Fruit fly (Drosophila melanogaster): ENCODE data around the gene CG31688.
A peak's percentile ranks its signal among the peaks of the same experiment; 100 is the strongest.

The CG31688 gene

dm6 chr2L:20428382-20428755, 2.4 kb downstream of the CG31688 start:
- TF ChIP-seq CG11902 (GFP tag; optimal IDR thresholded peaks at IDR 0.05) (no peak), CG10669 (GFP tag; optimal IDR thresholded peaks at IDR 0.05) (no peak)

dm6 chr2L:20428756-20429408, 2.9 kb downstream of the CG31688 start:
- peak; percentile 12 for TF ChIP-seq Met (GFP tag; optimal IDR thresholded peaks at IDR 0.05)
- TF ChIP-seq spab (GFP tag; optimal IDR thresholded peaks at IDR 0.05): no peak
- no peak for TF ChIP-seq CG8632 (GFP tag; optimal IDR thresholded peaks at IDR 0.05)
- no peak for TF ChIP-seq CG6276 (GFP tag; optimal IDR thresholded peaks at IDR 0.05)
- TF ChIP-seq Hr39 (GFP tag; optimal IDR thresholded peaks at IDR 0.05): no peak
- TF ChIP-seq CG6792 (GFP tag; optimal IDR thresholded peaks at IDR 0.05): no peak
- peak; percentile 53 for TF ChIP-seq Sox102F (GFP tag; optimal IDR thresholded peaks at IDR 0.05)
- TF ChIP-seq CG7368 (GFP tag; optimal IDR thresholded peaks at IDR 0.05): no peak
- no peak for TF ChIP-seq CG4318 (GFP tag; optimal IDR thresholded peaks at IDR 0.05)
- TF ChIP-seq Ets96B (tag; optimal IDR thresholded peaks at IDR 0.05): no peak
- TF ChIP-seq Blimp-1 (GFP tag; optimal IDR thresholded peaks at IDR 0.05): no peak
- peak; percentile 21 for TF ChIP-seq CG34406 (GFP tag; optimal IDR thresholded peaks at IDR 0.05)
- TF ChIP-seq eg (GFP tag; IDR thresholded peaks at IDR 0.05): no peak
- 0 out of 3 replicates have a peak, but pooled peaks have one; percentile 41 for TF ChIP-seq CG6163 (GFP tag; IDR thresholded peaks at IDR 0.05)
- TF ChIP-seq CG15336 (GFP tag; IDR thresholded peaks at IDR 0.05): 0 out of 2 replicates have a peak, but pooled peaks have one; percentile 8
- TF ChIP-seq Sox15 (GFP tag; optimal IDR thresholded peaks at IDR 0.05): no peak
- no peak for TF ChIP-seq CG11762 (GFP tag; optimal IDR thresholded peaks at IDR 0.05; ENCODE audit: insufficient read depth)
- TF ChIP-seq fd85E (GFP tag; optimal IDR thresholded peaks at IDR 0.05): no peak
- TF ChIP-seq OdsH (GFP tag; optimal IDR thresholded peaks at IDR 0.05): no peak
- TF ChIP-seq CG6854 (GFP tag; optimal IDR thresholded peaks at IDR 0.05): peak; percentile 42
- no peak for TF ChIP-seq topi (GFP tag; optimal IDR thresholded peaks at IDR 0.05)
- TF ChIP-seq CG6808 (GFP tag; optimal IDR thresholded peaks at IDR 0.05): peak; percentile 42
- no peak for TF ChIP-seq net (GFP tag; optimal IDR thresholded peaks at IDR 0.05)
- TF ChIP-seq esn (GFP tag; optimal IDR thresholded peaks at IDR 0.05): peak; percentile 21
- TF ChIP-seq dsx (GFP tag; optimal IDR thresholded peaks at IDR 0.05; ENCODE audit: poor library complexity, severe bottlenecking): peak; percentile 25
- TF ChIP-seq pdm3 (GFP tag; optimal IDR thresholded peaks at IDR 0.05): no peak
- peak; percentile 24 for TF ChIP-seq CG10631 (GFP tag; optimal IDR thresholded peaks at IDR 0.05)
- no peak for TF ChIP-seq CG32006 (GFP tag; optimal IDR thresholded peaks at IDR 0.05)
- TF ChIP-seq fd59A (GFP tag; optimal IDR thresholded peaks at IDR 0.05): no peak
- TF ChIP-seq ss (GFP tag; optimal IDR thresholded peaks at IDR 0.05): peak; percentile 36 to 61
- peak; percentile 52 for TF ChIP-seq CG3919 (GFP tag; optimal IDR thresholded peaks at IDR 0.05)
- TF ChIP-seq salr (GFP tag; optimal IDR thresholded peaks at IDR 0.05): no peak
- TF ChIP-seq Hr4 (GFP tag; optimal IDR thresholded peaks at IDR 0.05): peak; percentile 5
- no peak for TF ChIP-seq cyc (GFP tag; optimal IDR thresholded peaks at IDR 0.05)
- no peak for TF ChIP-seq CG1621 (tag; optimal IDR thresholded peaks at IDR 0.05)
- no peak for TF ChIP-seq lz (GFP tag; optimal IDR thresholded peaks at IDR 0.05)
- peak; percentile 84 for TF ChIP-seq achi (GFP tag; optimal IDR thresholded peaks at IDR 0.05)
- peak; percentile 24 for TF ChIP-seq Eip93F (GFP tag; optimal IDR thresholded peaks at IDR 0.05)
- no peak for TF ChIP-seq dac (GFP tag; optimal IDR thresholded peaks at IDR 0.05)
- TF ChIP-seq Ets21C (GFP tag; optimal IDR thresholded peaks at IDR 0.05): no peak
- TF ChIP-seq Sox14 (GFP tag; optimal IDR thresholded peaks at IDR 0.05): peak; percentile 51
- TF ChIP-seq CG31627 (GFP tag; optimal IDR thresholded peaks at IDR 0.05): no peak
- TF ChIP-seq CG11902 (GFP tag; optimal IDR thresholded peaks at IDR 0.05): no peak
- TF ChIP-seq vri (GFP tag; optimal IDR thresholded peaks at IDR 0.05): peak; percentile 90
- 0 out of 3 replicates have a peak, but pooled peaks have one; percentile 27 for TF ChIP-seq CG8119 (GFP tag; IDR thresholded peaks at IDR 0.05)
- no peak for TF ChIP-seq CG8319 (GFP tag; optimal IDR thresholded peaks at IDR 0.05)
- TF ChIP-seq Hr38 (GFP tag; optimal IDR thresholded peaks at IDR 0.05): no peak
- TF ChIP-seq CG3032 (tag; optimal IDR thresholded peaks at IDR 0.05): no peak
